Worm (Caenorhabditis elegans) whole organism, early embryonic: ENCODE results near the gene mfsd-10.

Experiments used
- hmg-4 ChIP-seq: fragments of 200-800 bp; sonication (Bioruptor generic); optimal IDR thresholded peaks from 2 replicates; lab custom pipeline; 2018; ENCODE audit warnings: mild to moderate bottlenecking, missing genetic modification characterization, missing compliant biosample characterization
- scrt-1 ChIP-seq: fragments of 200-800 bp; sonication (Bioruptor generic); IDR thresholded peaks from 2 replicates; pipeline ENCODE4 v1.3.6; 2022; ENCODE audit warnings: missing genetic modification characterization, missing compliant biosample characterization

ce11 chrX:17320572-17320971, 47.9 kb downstream of the mfsd-10 start:
- no peak for TF ChIP-seq scrt-1 (GFP tag; lab: Robert Waterston, UW)
- no peak for TF ChIP-seq hmg-4
